Fruit fly (Drosophila melanogaster): ENCODE data around the gene Mgat2.
A peak's percentile ranks its signal among the peaks of the same experiment; 100 is the strongest.

Gene Mgat2

dm6 chr3R:30058057-30058868, 36.2 kb upstream of the Mgat2 start, which contains the start of gene sima (continued):
- TF ChIP-seq sna (GFP tag; IDR thresholded peaks at IDR 0.05; ENCODE audit: partially characterized antibody) (no peak), Blimp-1 (GFP tag; optimal IDR thresholded peaks at IDR 0.05) (peak; percentile 17), Opbp (GFP tag; IDR thresholded peaks at IDR 0.05; ENCODE audit: partially characterized antibody) (no peak), Eip74EF (GFP tag; optimal IDR thresholded peaks at IDR 0.05) (peak in 1 of 2 experiments; percentile 6), CG5180 (GFP tag; optimal IDR thresholded peaks at IDR 0.05) (no peak), CG14965 (GFP tag; optimal IDR thresholded peaks at IDR 0.05; ENCODE audit: borderline replicate concordance) (no peak), CG8281 (tag; optimal IDR thresholded peaks at IDR 0.05) (no peak), CG9437 (GFP tag; optimal IDR thresholded peaks at IDR 0.05) (no peak), CG15011 (GFP tag; optimal IDR thresholded peaks at IDR 0.05) (no peak), rib (GFP tag; IDR thresholded peaks at IDR 0.05) (no peak), oc (tag; optimal IDR thresholded peaks at IDR 0.05) (peak; percentile 38), Meics (GFP tag; optimal IDR thresholded peaks at IDR 0.05) (peak; percentile 55), Doc3 (GFP tag; IDR thresholded peaks at IDR 0.05; ENCODE audit: partially characterized antibody) (no peak), nerfin-1 (tag; optimal IDR thresholded peaks at IDR 0.05) (peak; percentile 16), nerfin-2 (GFP tag; IDR thresholded peaks at IDR 0.05; ENCODE audit: partially characterized antibody) (no peak), CG1832 (GFP tag; optimal IDR thresholded peaks at IDR 0.05) (no peak), shn (GFP tag; optimal IDR thresholded peaks at IDR 0.05) (peak; percentile 6), pnt (GFP tag; optimal IDR thresholded peaks at IDR 0.05) (no peak), sisA (GFP tag; IDR thresholded peaks at IDR 0.05) (no peak), CG11456 (GFP tag; IDR thresholded peaks at IDR 0.05) (no peak), CG31388 (GFP tag; optimal IDR thresholded peaks at IDR 0.05) (no peak), pan (optimal IDR thresholded peaks at IDR 0.05) (no peak), pan (GFP tag; optimal IDR thresholded peaks at IDR 0.05 in 1 of 2, IDR thresholded peaks at IDR 0.05 in 1 of 2) (peak in 1 of 2 experiments; percentile 65), Fer2 (tag; optimal IDR thresholded peaks at IDR 0.05) (no peak), CG3163 (GFP tag; optimal IDR thresholded peaks at IDR 0.05) (no peak), PHDP (tag; optimal IDR thresholded peaks at IDR 0.05) (no peak), Abd-B (GFP tag; optimal IDR thresholded peaks at IDR 0.05) (peak; percentile 43), Atf3 (GFP tag; optimal IDR thresholded peaks at IDR 0.05) (no peak), MBD-R2 (GFP tag; IDR thresholded peaks at IDR 0.05) (peak; percentile 65), her (GFP tag; optimal IDR thresholded peaks at IDR 0.05) (peak; percentile 26), bowl (GFP tag; IDR thresholded peaks at IDR 0.05) (no peak), HLH4C (GFP tag; IDR thresholded peaks at IDR 0.05; ENCODE audit: partially characterized antibody) (no peak), h (optimal IDR thresholded peaks at IDR 0.05) (no peak), lilli (GFP tag; optimal IDR thresholded peaks at IDR 0.05) (peak; percentile 66), Sox100B (GFP tag; optimal IDR thresholded peaks at IDR 0.05) (no peak), Hmr (GFP tag; optimal IDR thresholded peaks at IDR 0.05) (peak; percentile 39), CG10321 (GFP tag; IDR thresholded peaks at IDR 0.05) (no peak), croc (GFP tag; conservative IDR thresholded peaks at IDR 0.05) (no peak), CG34422 (GFP tag; IDR thresholded peaks at IDR 0.05) (peak; percentile 12; the same call in 1 of the 3 replicates), grn (GFP tag; optimal IDR thresholded peaks at IDR 0.05) (no peak), Dbx (GFP tag; IDR thresholded peaks at IDR 0.05) (no peak), Dll (GFP tag; IDR thresholded peaks at IDR 0.05; ENCODE audit: partially characterized antibody) (no peak), HmgD (GFP tag; optimal IDR thresholded peaks at IDR 0.05) (no peak), so (GFP tag; IDR thresholded peaks at IDR 0.05) (no peak), CG4707 (GFP tag; optimal IDR thresholded peaks at IDR 0.05) (no peak), nmo (GFP tag; optimal IDR thresholded peaks at IDR 0.05) (peak; percentile 51), sqz (GFP tag; optimal IDR thresholded peaks at IDR 0.05) (peak; percentile 19), Hr51 (GFP tag; optimal IDR thresholded peaks at IDR 0.05) (no peak), Med (GFP tag) (peak; percentile 83)

All from whole organism, embryonic.